Fruit fly (Drosophila melanogaster) whole organism, prepupa: ENCODE results near the gene CG44198.

Experiments used
- CG11762 ChIP-seq: fragments of 200-800 bp; sonication (Bioruptor generic); optimal IDR thresholded peaks from 3 replicates; lab custom pipeline; 2016; ENCODE audit warnings: missing biosample characterization, missing genetic modification characterization; ENCODE audit not compliant: insufficient read depth
- CG11902 ChIP-seq: fragments of 200-800 bp; sonication (Bioruptor generic); optimal IDR thresholded peaks from 3 replicates; lab custom pipeline; 2016; ENCODE audit warnings: missing biosample characterization, missing genetic modification characterization
- CG1621 ChIP-seq: fragments of 200-800 bp; sonication (Bioruptor generic); optimal IDR thresholded peaks from 3 replicates; lab custom pipeline; 2018; ENCODE audit warnings: missing biosample characterization, mild to moderate bottlenecking, missing genetic modification characterization
- CG16779 ChIP-seq: fragments of 200-800 bp; sonication (Bioruptor generic); optimal IDR thresholded peaks from 3 replicates; lab custom pipeline; 2017; ENCODE audit warnings: missing biosample characterization, mild to moderate bottlenecking, missing genetic modification characterization
- CG3032 ChIP-seq: fragments of 200-800 bp; optimal IDR thresholded peaks from 2 replicates; lab custom pipeline; 2019; ENCODE audit warnings: missing biosample characterization, mild to moderate bottlenecking, missing genetic modification characterization, moderate library complexity
- CG31627 ChIP-seq: fragments of 200-800 bp; sonication (Bioruptor generic); optimal IDR thresholded peaks from 3 replicates; lab custom pipeline; 2016; ENCODE audit warnings: missing biosample characterization, missing genetic modification characterization
- CG32006 ChIP-seq: fragments of 200-800 bp; sonication (Bioruptor generic); optimal IDR thresholded peaks from 3 replicates; lab custom pipeline; 2017; ENCODE audit warnings: missing biosample characterization, mild to moderate bottlenecking, missing genetic modification characterization
- CG34406 ChIP-seq: fragments of 200-800 bp; sonication (Bioruptor generic); optimal IDR thresholded peaks from 3 replicates; lab custom pipeline; 2016; ENCODE audit warnings: missing biosample characterization, missing genetic modification characterization
- CG4318 ChIP-seq: fragments of 200-800 bp; sonication (Bioruptor generic); optimal IDR thresholded peaks from 3 replicates; lab custom pipeline; 2017; ENCODE audit warnings: missing biosample characterization, mild to moderate bottlenecking, missing genetic modification characterization
- CG6163 ChIP-seq: fragments of 200-800 bp; sonication (Bioruptor generic); IDR thresholded peaks from 3 replicates; pipeline ENCODE4 v1.3.6; 2022; ENCODE audit warnings: missing biosample characterization, missing genetic modification characterization
- CG6792 ChIP-seq: fragments of 200-800 bp; sonication (Bioruptor generic); optimal IDR thresholded peaks from 3 replicates; lab custom pipeline; 2016; ENCODE audit warnings: missing biosample characterization, missing genetic modification characterization
- CG6808 ChIP-seq: fragments of 200-800 bp; sonication (Bioruptor generic); optimal IDR thresholded peaks from 3 replicates; lab custom pipeline; 2017; ENCODE audit warnings: missing biosample characterization, missing genetic modification characterization, mild to moderate bottlenecking, moderate library complexity, missing genetic modification reagents
- CG7368 ChIP-seq: fragments of 200-800 bp; sonication (Bioruptor generic); optimal IDR thresholded peaks from 3 replicates; lab custom pipeline; 2016; ENCODE audit warnings: missing biosample characterization, missing genetic modification characterization
- CG8119 ChIP-seq: fragments of 200-800 bp; sonication (Bioruptor generic); IDR thresholded peaks from 3 replicates; pipeline ENCODE4 v1.3.6; 2022; ENCODE audit warnings: missing biosample characterization, missing genetic modification characterization
- CG8319 ChIP-seq: fragments of 200-800 bp; sonication (Bioruptor generic); optimal IDR thresholded peaks from 3 replicates; lab custom pipeline; 2016; ENCODE audit warnings: missing biosample characterization, missing genetic modification characterization
- CG8632 ChIP-seq: fragments of 200-800 bp; sonication (Bioruptor generic); optimal IDR thresholded peaks from 3 replicates; lab custom pipeline; 2016; ENCODE audit warnings: missing biosample characterization, missing genetic modification characterization
- CG9139 ChIP-seq: fragments of 200-800 bp; sonication (Bioruptor generic); optimal IDR thresholded peaks from 3 replicates; lab custom pipeline; 2017; ENCODE audit warnings: missing biosample characterization, mild to moderate bottlenecking, missing genetic modification characterization
- Eip93F ChIP-seq: fragments of 200-800 bp; sonication (Bioruptor generic); optimal IDR thresholded peaks from 2 replicates; lab custom pipeline; 2016; ENCODE audit warnings: missing biosample characterization, mild to moderate bottlenecking, missing genetic modification characterization
- Ets21C ChIP-seq: fragments of 200-800 bp; sonication (Bioruptor generic); optimal IDR thresholded peaks from 3 replicates; lab custom pipeline; 2016; ENCODE audit warnings: missing biosample characterization, missing genetic modification characterization
- Ets96B ChIP-seq: fragments of 200-800 bp; optimal IDR thresholded peaks from 2 replicates; lab custom pipeline; 2019; ENCODE audit warnings: missing biosample characterization, mild to moderate bottlenecking, missing genetic modification characterization, moderate library complexity
- Gug ChIP-seq: fragments of 200-800 bp; sonication (Bioruptor generic); IDR thresholded peaks from 2 replicates; pipeline ENCODE4 v1.3.6; 2022; ENCODE audit warnings: missing biosample characterization, missing genetic modification characterization
- Hr38 ChIP-seq: sonication (Bioruptor generic); optimal IDR thresholded peaks from 2 replicates; lab custom pipeline; 2016; ENCODE audit warnings: missing biosample characterization, missing genetic modification characterization
- Met ChIP-seq: fragments of 200-800 bp; sonication (Bioruptor generic); optimal IDR thresholded peaks from 3 replicates; lab custom pipeline; 2016; ENCODE audit warnings: missing biosample characterization, missing genetic modification characterization
- Sox102F ChIP-seq: fragments of 200-800 bp; sonication (Bioruptor generic); optimal IDR thresholded peaks from 2 replicates; lab custom pipeline; 2016; ENCODE audit warnings: missing biosample characterization, mild to moderate bottlenecking, missing genetic modification characterization
- Sox15 ChIP-seq: fragments of 200-800 bp; sonication (Bioruptor generic); optimal IDR thresholded peaks from 3 replicates; lab custom pipeline; 2016; ENCODE audit warnings: missing biosample characterization, missing genetic modification characterization
- achi ChIP-seq: fragments of 200-800 bp; sonication (Bioruptor generic); optimal IDR thresholded peaks from 3 replicates; lab custom pipeline; 2016; ENCODE audit warnings: missing biosample characterization, missing genetic modification characterization
- dac ChIP-seq: fragments of 200-800 bp; sonication (Bioruptor generic); optimal IDR thresholded peaks from 2 replicates; lab custom pipeline; 2017; ENCODE audit warnings: missing biosample characterization, mild to moderate bottlenecking, missing genetic modification characterization
- fd85E ChIP-seq: fragments of 200-800 bp; sonication (Bioruptor generic); optimal IDR thresholded peaks from 3 replicates; lab custom pipeline; 2016; ENCODE audit warnings: missing biosample characterization, missing genetic modification characterization
- lz ChIP-seq: fragments of 200-800 bp; sonication (Bioruptor generic); optimal IDR thresholded peaks from 3 replicates; lab custom pipeline; 2016; ENCODE audit warnings: missing biosample characterization, missing genetic modification characterization
- salr ChIP-seq, 2 experiments: fragments of 200-800 bp; sonication (Bioruptor generic); optimal IDR thresholded peaks; 3 replicates each; lab custom pipeline; 2016 to 2018; ENCODE audit warnings: missing biosample characterization in 2 of 2, missing genetic modification characterization in 2 of 2, mild to moderate bottlenecking in 1 of 2
- spab ChIP-seq: fragments of 200-800 bp; sonication (Bioruptor generic); optimal IDR thresholded peaks from 2 replicates; lab custom pipeline; 2017; ENCODE audit warnings: missing biosample characterization, mild to moderate bottlenecking, missing genetic modification characterization, missing genetic modification reagents
- svp ChIP-seq: fragments of 200-800 bp; sonication (Bioruptor generic); peaks from one replicate; lab custom pipeline; 2016; ENCODE audit warnings: missing biosample characterization, missing genetic modification characterization

The CG44198 gene

DNA sequence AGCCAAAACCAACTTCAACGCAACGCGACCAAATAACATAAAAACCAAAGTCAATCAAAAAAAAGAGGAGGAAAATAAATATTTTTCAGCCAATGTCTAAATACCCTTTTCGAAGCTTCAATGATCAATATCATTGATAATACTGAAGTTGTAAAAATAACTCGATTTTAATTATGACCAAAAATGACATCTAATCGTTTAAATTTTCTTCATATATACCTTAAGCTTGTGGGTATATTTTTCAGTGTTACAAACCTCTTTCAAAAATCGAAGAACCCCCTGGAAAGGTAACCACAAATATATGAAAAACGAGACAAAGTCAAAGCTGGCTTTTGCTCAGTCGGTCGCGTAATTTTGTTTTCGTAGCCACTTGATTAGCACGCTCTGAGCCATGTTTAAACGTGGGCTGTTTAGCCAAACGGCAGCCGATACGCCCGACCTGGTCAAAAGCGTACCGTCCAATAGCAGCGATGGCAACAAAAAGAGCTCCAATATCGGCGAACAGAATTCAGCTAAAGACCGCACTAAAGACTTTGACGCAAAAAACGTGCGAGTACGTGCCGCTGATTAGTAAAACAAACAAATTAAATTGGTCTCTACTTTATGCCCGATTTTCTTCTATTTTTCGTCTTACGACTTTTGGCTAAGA is 26.2 kb upstream of the CG44198 start (continued):
- TF ChIP-seq Sox102F, result no peak
- TF ChIP-seq CG9139, result no peak
- TF ChIP-seq CG31627 (GFP tag; lab: Kevin White, UChicago), result peak; percentile 28
- TF ChIP-seq Eip93F (GFP tag; lab: Kevin White, UChicago), result no peak
- peak; percentile 52 for TF ChIP-seq Gug
- TF ChIP-seq Ets96B (tag; lab: Kevin White, UChicago), result peak; percentile 15
- TF ChIP-seq achi (GFP tag; lab: Kevin White, UChicago), result peak; percentile 34
- TF ChIP-seq spab (GFP tag; lab: Kevin White, UChicago), result no peak
- peak; percentile 43 for TF ChIP-seq Met (GFP tag; lab: Kevin White, UChicago)
- no peak for TF ChIP-seq CG34406
- TF ChIP-seq Hr38 (GFP tag; lab: Kevin White, UChicago), result no peak
- no peak for TF ChIP-seq CG7368
- peak; percentile 50 for TF ChIP-seq svp (GFP tag; lab: Kevin White, UChicago)
- no peak for TF ChIP-seq CG11902 (GFP tag; lab: Kevin White, UChicago)
- TF ChIP-seq CG6792 (GFP tag; lab: Kevin White, UChicago), result peak; percentile 26

DNA sequence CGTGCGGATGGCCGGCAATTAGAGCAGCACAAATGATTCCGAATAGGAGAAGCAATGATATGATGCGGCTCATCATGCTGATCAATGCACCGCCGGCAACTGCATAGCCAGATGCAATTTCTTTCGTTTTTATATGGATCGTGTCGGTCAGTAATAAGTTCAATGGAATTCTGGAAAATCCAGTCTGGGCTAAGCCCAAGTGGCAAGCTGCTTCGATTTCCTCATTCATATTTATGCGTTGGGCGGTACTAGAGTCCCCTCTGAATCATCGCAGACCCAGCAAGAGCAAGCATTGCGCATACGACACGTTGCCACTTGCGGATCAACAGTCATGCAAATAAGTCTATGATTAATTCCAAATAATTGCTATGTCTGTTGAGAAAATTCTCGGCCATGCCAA is 24.6 kb upstream of the CG44198 start, which contains the start of gene CG16978:
Gene CG16978, minus strand, starts transcription at position 101 of the 400 bp plus-strand sequence.
- no peak for TF ChIP-seq CG9139
- TF ChIP-seq lz, result no peak
- TF ChIP-seq CG3032 (tag; lab: Kevin White, UChicago), result no peak
- no peak for TF ChIP-seq Ets21C (GFP tag; lab: Kevin White, UChicago)
- no peak for TF ChIP-seq CG6808 (GFP tag; lab: Kevin White, UChicago)
- no peak for TF ChIP-seq CG6163 (GFP tag; lab: Robert Waterston, UW)

DNA sequence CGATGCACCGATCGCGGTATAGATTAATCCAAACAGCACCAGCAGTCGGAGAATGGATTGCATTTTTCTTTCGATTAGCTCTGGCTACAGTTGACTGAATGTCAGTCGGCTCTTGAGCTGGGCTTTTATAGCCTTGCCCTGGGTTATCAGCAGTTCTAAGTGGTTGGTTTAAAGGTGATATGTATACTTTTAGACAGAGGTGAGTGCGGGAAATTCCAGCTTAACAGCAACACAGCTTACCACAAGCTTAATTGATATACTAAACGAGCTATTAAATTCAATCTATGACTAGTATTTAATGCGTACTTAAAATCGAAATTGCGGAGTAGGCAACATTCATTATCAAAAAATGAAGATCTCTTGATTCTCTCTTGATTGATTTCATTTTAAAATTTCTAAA is 23.9 kb upstream of the CG44198 start, which contains the start of gene CG9928:
Gene CG9928, minus strand, starts transcription at position 101 of the 400 bp plus-strand sequence.
- peak; percentile 81 for TF ChIP-seq svp (GFP tag; lab: Kevin White, UChicago)
- TF ChIP-seq Met (GFP tag; lab: Kevin White, UChicago), result no peak

DNA sequence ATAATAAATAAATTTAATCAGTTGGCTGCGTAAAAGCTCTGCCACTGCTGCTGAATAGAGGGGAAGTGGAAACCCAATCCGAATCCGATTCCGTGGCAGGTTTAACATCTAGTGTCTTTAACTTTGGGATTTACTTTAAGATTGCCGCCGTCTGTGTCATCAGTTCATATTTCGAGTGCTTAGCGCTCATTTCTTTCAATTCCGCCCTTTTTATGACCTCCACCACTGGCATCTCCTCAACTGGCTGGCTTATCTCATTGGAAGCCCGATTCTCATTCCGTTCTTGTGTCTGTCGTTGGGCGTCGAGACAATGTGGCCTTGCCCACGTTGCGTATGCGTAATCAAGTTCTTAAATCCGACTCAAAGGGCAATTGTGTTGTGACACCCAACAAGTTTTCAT is 22.0 kb upstream of the CG44198 start:
- TF ChIP-seq achi (GFP tag; lab: Kevin White, UChicago), result no peak
- TF ChIP-seq Eip93F (GFP tag; lab: Kevin White, UChicago), result no peak
- TF ChIP-seq dac, result no peak
- no peak for TF ChIP-seq CG32006 (GFP tag; lab: Kevin White, UChicago)
- TF ChIP-seq CG16779 (tag; lab: Kevin White, UChicago), result no peak
- TF ChIP-seq CG11762 (GFP tag; lab: Kevin White, UChicago), result no peak
- no peak for TF ChIP-seq CG8319 (GFP tag; lab: Kevin White, UChicago)
- TF ChIP-seq CG8632, result no peak
- TF ChIP-seq CG1621, result no peak
- TF ChIP-seq CG9139, result no peak
- TF ChIP-seq CG4318 (GFP tag; lab: Kevin White, UChicago), result no peak
- TF ChIP-seq Sox15 (GFP tag; lab: Kevin White, UChicago), result no peak
- TF ChIP-seq CG3032 (tag; lab: Kevin White, UChicago), result no peak
- TF ChIP-seq CG34406, result no peak

DNA sequence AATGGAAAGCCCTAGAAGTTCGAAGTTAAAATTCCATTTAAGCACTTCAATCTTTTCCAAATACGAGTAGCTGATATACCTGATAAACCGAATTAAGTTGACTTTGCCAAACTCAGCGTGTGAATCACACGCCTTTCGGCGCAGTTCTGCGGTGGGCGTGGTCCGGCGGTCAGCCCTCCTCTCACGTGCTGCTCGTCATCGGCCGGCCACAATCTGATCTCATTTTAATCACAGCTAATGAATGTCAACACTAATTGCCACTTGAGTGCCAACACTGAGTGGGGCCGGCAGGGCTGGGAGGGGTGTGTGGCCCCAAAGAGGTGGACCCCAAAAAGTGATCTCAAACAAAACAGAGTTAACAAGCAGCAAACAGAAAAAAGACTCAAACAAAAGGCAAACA is 17.0 kb upstream of the CG44198 start:
- no peak for TF ChIP-seq fd85E (GFP tag; lab: Kevin White, UChicago)

DNA sequence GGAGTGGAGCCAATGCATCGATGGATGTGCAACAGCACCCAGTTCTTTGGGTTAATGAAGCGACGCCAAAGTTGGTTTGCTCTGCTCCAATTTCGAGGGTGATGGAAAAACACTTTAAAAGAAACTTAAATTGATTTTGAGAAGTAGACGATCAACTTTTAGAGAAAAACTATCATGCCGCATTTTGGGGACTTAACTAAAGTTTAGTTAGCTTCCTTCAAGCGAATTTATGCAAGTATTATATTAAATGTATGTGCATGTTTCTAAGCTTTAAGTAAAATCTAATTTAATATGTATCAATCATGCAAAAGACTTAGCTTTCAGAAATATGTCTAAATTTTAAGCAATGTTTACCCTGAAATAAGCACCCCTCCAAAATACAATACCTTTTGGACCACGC is 11.4 kb upstream of the CG44198 start, which contains the start of gene CG5122:
Gene CG5122, plus strand, starts transcription at position 301 of the 400 bp plus-strand sequence.
- no peak for TF ChIP-seq CG8119 (GFP tag; lab: Robert Waterston, UW)
- no peak for TF ChIP-seq salr (GFP tag; optimal IDR thresholded peaks at IDR 0.05; lab: Kevin White, UChicago)
- no peak for TF ChIP-seq CG31627 (GFP tag; lab: Kevin White, UChicago)
- no peak for TF ChIP-seq CG11762 (GFP tag; lab: Kevin White, UChicago)
- TF ChIP-seq, all 60 proteins: peak for 0
